Fruit fly (Drosophila melanogaster): ENCODE measurements around the gene Ugalt.

- TF ChIP-seq psq (optimal IDR thresholded peaks at IDR 0.05) (no peak), pan (optimal IDR thresholded peaks at IDR 0.05) (no peak), Dll (optimal IDR thresholded peaks at IDR 0.05) (no peak), EcR (GFP tag; optimal IDR thresholded peaks at IDR 0.05) (no peak), usp (GFP tag; optimal IDR thresholded peaks at IDR 0.05) (no peak), CG8478 (optimal IDR thresholded peaks at IDR 0.05) (no peak)
Observed at dm6 chrX:2740084-2740483, 36.4 kb upstream of the Ugalt start, which contains the start of gene kirre.
